Fruit fly (Drosophila melanogaster) whole organism, embryonic: ENCODE data around the gene IntS2.

ENCODE experiments used
- CG11085 ChIP-seq: fragments of 200-800 bp; sonication (Bioruptor generic); IDR thresholded peaks from 2 replicates; pipeline ENCODE4 v1.3.6; 2022; ENCODE audit warnings: missing biosample characterization, missing genetic modification characterization
- CG11398 ChIP-seq: fragments of 200-800 bp; sonication (Bioruptor generic); optimal IDR thresholded peaks from 2 replicates; lab custom pipeline; 2016; ENCODE audit warnings: missing biosample characterization, missing genetic modification characterization
- CG11696 ChIP-seq: fragments of 200-800 bp; sonication (Bioruptor generic); IDR thresholded peaks from 2 replicates; pipeline ENCODE4 v1.3.6; 2022; ENCODE audit warnings: missing biosample characterization, missing genetic modification characterization
- CG15514 ChIP-seq: fragments of 200-800 bp; sonication (Bioruptor generic); optimal IDR thresholded peaks from 3 replicates; lab custom pipeline; 2017; ENCODE audit warnings: missing biosample characterization, missing genetic modification characterization, mild to moderate bottlenecking, moderate library complexity, missing genetic modification reagents
- CG15601 ChIP-seq: fragments of 200-800 bp; sonication (Bioruptor generic); optimal IDR thresholded peaks from 3 replicates; lab custom pipeline; 2019; ENCODE audit warnings: missing biosample characterization, mild to moderate bottlenecking, missing genetic modification characterization, moderate library complexity
- CG1603 ChIP-seq: fragments of 200-800 bp; sonication (Bioruptor generic); optimal IDR thresholded peaks from 2 replicates; lab custom pipeline; 2019; ENCODE audit warnings: missing biosample characterization, mild to moderate bottlenecking, missing genetic modification characterization, moderate library complexity
- CG17328 ChIP-seq: fragments of 200-800 bp; sonication (Bioruptor generic); IDR thresholded peaks from 2 replicates; pipeline ENCODE4 v1.3.6; 2022; ENCODE audit warnings: missing biosample characterization, missing genetic modification characterization
- CG1792 ChIP-seq: fragments of 200-800 bp; sonication (Bioruptor generic); optimal IDR thresholded peaks from 2 replicates; lab custom pipeline; 2016; ENCODE audit warnings: missing biosample characterization, missing genetic modification characterization
- CG3847 ChIP-seq: fragments of 200-800 bp; sonication (Bioruptor generic); IDR thresholded peaks from 2 replicates; pipeline ENCODE4 v1.3.6; 2022; ENCODE audit warnings: missing biosample characterization, missing genetic modification characterization
- CG4730 ChIP-seq: fragments of 200-800 bp; sonication (Bioruptor generic); IDR thresholded peaks from 2 replicates; pipeline ENCODE4 v1.3.6; 2022; ENCODE audit warnings: missing biosample characterization, missing genetic modification characterization
- CG8359 ChIP-seq: fragments of 200-800 bp; sonication (Bioruptor generic); optimal IDR thresholded peaks from 2 replicates; lab custom pipeline; 2017; ENCODE audit warnings: missing biosample characterization, mild to moderate bottlenecking, missing genetic modification characterization, borderline replicate concordance
- CG9727 ChIP-seq: fragments of 200-800 bp; sonication (Bioruptor generic); optimal IDR thresholded peaks from 3 replicates; lab custom pipeline; 2017; ENCODE audit warnings: missing biosample characterization, mild to moderate bottlenecking, missing genetic modification characterization
- CG9817 ChIP-seq: fragments of 200-800 bp; sonication (Bioruptor generic); optimal IDR thresholded peaks from 2 replicates; lab custom pipeline; 2018; ENCODE audit warnings: missing biosample characterization, mild to moderate bottlenecking, missing genetic modification characterization, moderate library complexity
- Camta ChIP-seq: fragments of 200-800 bp; sonication (Bioruptor generic); optimal IDR thresholded peaks from 2 replicates; lab custom pipeline; 2016; ENCODE audit warnings: missing biosample characterization, missing genetic modification characterization
- Dad ChIP-seq: fragments of 200-800 bp; sonication (Bioruptor generic); optimal IDR thresholded peaks from 3 replicates; lab custom pipeline; 2016; ENCODE audit warnings: missing biosample characterization, missing genetic modification characterization
- Dll ChIP-seq: fragments of 200-800 bp; sonication (Bioruptor generic); IDR thresholded peaks from 4 replicates; pipeline ENCODE4 v1.3.6; 2022; ENCODE audit warnings: missing biosample characterization, missing genetic modification characterization; ENCODE audit not compliant: partially characterized antibody
- Gug ChIP-seq: fragments of 200-800 bp; sonication (Bioruptor generic); IDR thresholded peaks from 4 replicates; pipeline ENCODE4 v1.3.6; 2022; ENCODE audit warnings: missing biosample characterization, missing genetic modification characterization
- Hand ChIP-seq: fragments of 200-800 bp; sonication (Bioruptor generic); optimal IDR thresholded peaks from 2 replicates; lab custom pipeline; 2017; ENCODE audit warnings: mild to moderate bottlenecking, missing biosample characterization, missing genetic modification reagents, missing genetic modification characterization
- Hey ChIP-seq: fragments of 200-800 bp; sonication (Bioruptor generic); optimal IDR thresholded peaks from 3 replicates; lab custom pipeline; 2018; ENCODE audit warnings: missing biosample characterization, mild to moderate bottlenecking, missing genetic modification characterization
- Hr39 ChIP-seq: fragments of >200 bp; optimal IDR thresholded peaks from 2 replicates; lab custom pipeline; 2017
- Hr78 ChIP-seq, 2 experiments: fragments of 200-800 bp in 1 of 2; fragments of >200 bp in 1 of 2; sonication (Bioruptor generic) in 1 of 2; optimal IDR thresholded peaks; 2 replicates each; lab custom pipeline; 2017 to 2019; ENCODE audit warnings: missing biosample characterization in 2 of 2, missing genetic modification characterization in 2 of 2, mild to moderate bottlenecking in 1 of 2, moderate library complexity in 1 of 2
- Jarid2 ChIP-seq: fragments of 200-800 bp; sonication (Bioruptor generic); optimal IDR thresholded peaks from 3 replicates; lab custom pipeline; 2017; ENCODE audit warnings: mild to moderate bottlenecking, missing biosample characterization, missing genetic modification reagents, missing genetic modification characterization
- Lim3 ChIP-seq: fragments of 200-800 bp; sonication (Bioruptor generic); IDR thresholded peaks from 2 replicates; pipeline ENCODE4 v1.3.6; 2022; ENCODE audit warnings: missing biosample characterization, missing genetic modification characterization
- Myb ChIP-seq: fragments of 200-800 bp; sonication (Bioruptor generic); optimal IDR thresholded peaks from 2 replicates; lab custom pipeline; 2016; ENCODE audit warnings: missing biosample characterization, missing genetic modification characterization
- NC2β ChIP-seq: fragments of 200-800 bp; sonication (Bioruptor generic); optimal IDR thresholded peaks from 2 replicates; lab custom pipeline; 2016; ENCODE audit warnings: missing biosample characterization, missing genetic modification characterization
- Oaz ChIP-seq: fragments of 200-800 bp; sonication (Bioruptor generic); IDR thresholded peaks from 2 replicates; pipeline ENCODE4 v1.3.6; 2022; ENCODE audit warnings: missing biosample characterization, missing genetic modification characterization
- Tbp ChIP-seq: fragments of >200 bp; optimal IDR thresholded peaks from 2 replicates; lab custom pipeline; 2018; ENCODE audit warnings: missing biosample characterization, missing genetic modification characterization
- Trl ChIP-seq, 3 experiments: fragments of >200 bp in 2 of 3; fragments of 200-800 bp in 1 of 3; sonication (Bioruptor generic) in 1 of 3; optimal IDR thresholded peaks; 2 replicates in 1 of 3; 3 replicates in 2 of 3; lab custom pipeline; 2016 to 2017; ENCODE audit warnings: missing biosample characterization in 1 of 3, missing genetic modification characterization in 1 of 3
- al ChIP-seq: fragments of 200-800 bp; sonication (Bioruptor generic); IDR thresholded peaks from 2 replicates; pipeline ENCODE4 v1.3.6; 2022; ENCODE audit warnings: missing biosample characterization, missing genetic modification characterization
- croc ChIP-seq: fragments of 200-800 bp; sonication (Bioruptor generic); conservative IDR thresholded peaks from 3 replicates; pipeline ENCODE4 v1.3.6; 2022; ENCODE audit warnings: missing biosample characterization, missing genetic modification characterization
- cwo ChIP-seq: fragments of 200-800 bp; sonication (Bioruptor generic); optimal IDR thresholded peaks from 3 replicates; lab custom pipeline; 2017; ENCODE audit warnings: missing biosample characterization, missing genetic modification characterization, mild to moderate bottlenecking, moderate library complexity, missing genetic modification reagents
- danr ChIP-seq: fragments of 200-800 bp; sonication (Bioruptor generic); IDR thresholded peaks from 2 replicates; pipeline ENCODE4 v1.3.6; 2022; ENCODE audit warnings: missing biosample characterization, missing genetic modification characterization
- gro ChIP-seq: fragments of 200-800 bp; sonication (Bioruptor generic); optimal IDR thresholded peaks from 2 replicates; lab custom pipeline; 2016; ENCODE audit warnings: missing biosample characterization, missing genetic modification characterization
- gsb-n ChIP-seq: fragments of 200-800 bp; sonication (Bioruptor generic); optimal IDR thresholded peaks from 3 replicates; lab custom pipeline; 2018; ENCODE audit warnings: missing biosample characterization, mild to moderate bottlenecking, missing genetic modification characterization
- ham ChIP-seq: fragments of 200-800 bp; sonication (Bioruptor generic); IDR thresholded peaks from 2 replicates; pipeline ENCODE4 v1.3.6; 2022; ENCODE audit warnings: missing biosample characterization, missing genetic modification characterization
- jigr1 ChIP-seq: fragments of 200-800 bp; sonication (Bioruptor generic); IDR thresholded peaks from 3 replicates; pipeline ENCODE4 v1.3.6; 2022; ENCODE audit warnings: missing biosample characterization, missing genetic modification characterization
- kah ChIP-seq: fragments of 200-800 bp; sonication (Bioruptor generic); optimal IDR thresholded peaks from 2 replicates; lab custom pipeline; 2018; ENCODE audit warnings: missing biosample characterization, mild to moderate bottlenecking, missing genetic modification characterization
- mld ChIP-seq: fragments of 200-800 bp; sonication (Bioruptor generic); IDR thresholded peaks from 3 replicates; pipeline ENCODE4 v1.3.6; 2022; ENCODE audit warnings: missing biosample characterization, missing genetic modification characterization; ENCODE audit not compliant: partially characterized antibody
- nau ChIP-seq: fragments of 200-800 bp; sonication (Bioruptor generic); optimal IDR thresholded peaks from 3 replicates; lab custom pipeline; 2017; ENCODE audit warnings: missing biosample characterization, mild to moderate bottlenecking, missing genetic modification characterization, missing genetic modification reagents
- prd ChIP-seq, 3 experiments: fragments of >200 bp in 2 of 3; fragments of 200-800 bp in 1 of 3; sonication (Bioruptor generic) in 1 of 3; optimal IDR thresholded peaks in 2 of 3; IDR thresholded peaks in 1 of 3; 2 replicates in 2 of 3; 3 replicates in 1 of 3; pipeline versions ENCODE4 v1.3.6 to Lab custom; 2017 to 2022; ENCODE audit warnings: missing biosample characterization in 1 of 3, missing genetic modification characterization in 1 of 3
- psq ChIP-seq: fragments of 200-800 bp; sonication (Bioruptor generic); optimal IDR thresholded peaks from 2 replicates; lab custom pipeline; 2017; ENCODE audit warnings: missing biosample characterization, missing genetic modification characterization
- pzg ChIP-seq: fragments of 200-800 bp; sonication (Bioruptor generic); optimal IDR thresholded peaks from 3 replicates; lab custom pipeline; 2018; ENCODE audit warnings: missing biosample characterization, mild to moderate bottlenecking, missing genetic modification characterization, moderate library complexity
- run ChIP-seq: fragments of 200-800 bp; sonication (Bioruptor generic); optimal IDR thresholded peaks from 3 replicates; lab custom pipeline; 2018; ENCODE audit warnings: missing biosample characterization, mild to moderate bottlenecking, missing genetic modification characterization
- sisA ChIP-seq: fragments of 200-800 bp; sonication (Bioruptor generic); IDR thresholded peaks from 2 replicates; pipeline ENCODE4 v1.3.6; 2022; ENCODE audit warnings: missing biosample characterization, missing genetic modification characterization
- slou ChIP-seq: fragments of 200-800 bp; sonication (Bioruptor generic); optimal IDR thresholded peaks from 3 replicates; lab custom pipeline; 2016; ENCODE audit warnings: missing biosample characterization, missing genetic modification characterization
- stc ChIP-seq: fragments of 200-800 bp; sonication (Bioruptor generic); IDR thresholded peaks from 2 replicates; pipeline ENCODE4 v1.3.6; 2022; ENCODE audit warnings: missing biosample characterization, missing genetic modification characterization
- vnd ChIP-seq: fragments of 200-800 bp; sonication (Bioruptor generic); IDR thresholded peaks from 3 replicates; pipeline ENCODE4 v1.3.6; 2022; ENCODE audit warnings: missing biosample characterization, missing genetic modification characterization; ENCODE audit not compliant: partially characterized antibody

IntS2 gene

dm6 chrX:17702738-17703570 is 46.3 kb upstream of the IntS2 start, which contains the start of the genes CG8188 and par-6 (continued):
- TF ChIP-seq CG9727 (GFP tag; lab: Kevin White, UChicago) (peak; percentile 83), Jarid2 (peak; percentile 41), CG1603 (tag; lab: Kevin White, UChicago) (peak; percentile 70), NC2β (GFP tag; lab: Kevin White, UChicago) (peak; percentile 85), CG1792 (GFP tag; lab: Kevin White, UChicago) (peak; percentile 77), CG15601 (peak; percentile 68), prd (optimal IDR thresholded peaks at IDR 0.05; lab: Kevin White, UChicago) (no peak), prd (GFP tag; IDR thresholded peaks at IDR 0.05; lab: Robert Waterston, UW) (peak; percentile 95), Dad (GFP tag; lab: Kevin White, UChicago) (peak; percentile 88), sisA (GFP tag; lab: Robert Waterston, UW) (peak; percentile 87), Lim3 (GFP tag; lab: Robert Waterston, UW) (0 out of 2 replicates have a peak, but pooled peaks have one; percentile 55), pzg (GFP tag; lab: Kevin White, UChicago) (peak; percentile 47), Trl (optimal IDR thresholded peaks at IDR 0.05; lab: Kevin White, UChicago) (no peak), Trl (GFP tag; optimal IDR thresholded peaks at IDR 0.05; lab: Kevin White, UChicago) (peak; percentile 89), gsb-n (tag; lab: Kevin White, UChicago) (peak; percentile 75), CG8359 (peak; percentile 57), nau (peak; percentile 36), Hand (peak; percentile 47), stc (GFP tag; lab: Robert Waterston, UW) (peak; percentile 88), vnd (GFP tag; lab: Robert Waterston, UW) (peak; percentile 69), Hr78 (GFP tag; optimal IDR thresholded peaks at IDR 0.05; lab: Kevin White, UChicago) (peak in 1 of 2 experiments; percentile 23), psq (peak; percentile 50), CG17328 (GFP tag; lab: Robert Waterston, UW) (peak; percentile 87), CG11398 (GFP tag; lab: Kevin White, UChicago) (peak; percentile 80), Tbp (GFP tag; lab: Kevin White, UChicago) (no peak), Oaz (peak; percentile 66; the same call in 1 of the 2 replicates), CG3847 (GFP tag; lab: Robert Waterston, UW) (peak; percentile 88), Hr39 (lab: Kevin White, UChicago) (no peak), jigr1 (GFP tag; lab: Robert Waterston, UW) (peak; percentile 82; the same call in 2 of the 3 replicates), kah (peak; percentile 62), Camta (GFP tag; lab: Kevin White, UChicago) (peak; percentile 83), cwo (GFP tag; lab: Kevin White, UChicago) (peak; percentile 75), danr (GFP tag; lab: Robert Waterston, UW) (peak; percentile 72), al (GFP tag; lab: Robert Waterston, UW) (peak; percentile 85), slou (GFP tag; lab: Kevin White, UChicago) (peak; percentile 63), ham (GFP tag; lab: Robert Waterston, UW) (peak; percentile 66; the same call in 1 of the 2 replicates), Gug (GFP tag; lab: Robert Waterston, UW) (peak; percentile 89), Myb (GFP tag; lab: Kevin White, UChicago) (peak; percentile 72), croc (GFP tag; lab: Robert Waterston, UW) (peak; percentile 78), CG11085 (GFP tag; lab: Robert Waterston, UW) (peak; percentile 76), run (tag; lab: Kevin White, UChicago) (peak; percentile 36), CG11696 (GFP tag; lab: Robert Waterston, UW) (peak; percentile 70), Hey (tag; lab: Kevin White, UChicago) (no peak), Dll (GFP tag; lab: Robert Waterston, UW) (peak; percentile 82), gro (GFP tag; lab: Kevin White, UChicago) (peak; percentile 89), CG9817 (tag; lab: Kevin White, UChicago) (peak; percentile 90), CG15514 (GFP tag; lab: Kevin White, UChicago) (peak; percentile 74), mld (GFP tag; lab: Robert Waterston, UW) (peak; percentile 68; the same call in 2 of the 3 replicates), CG4730 (GFP tag; lab: Robert Waterston, UW) (peak; percentile 78)
